Worm (Caenorhabditis elegans) whole organism, L4/young adult: ENCODE results near the gene nas-6.

Source experiments
- W03F9.2 ChIP-seq: fragments of 150-350 bp; optimal IDR thresholded peaks from 2 replicates; lab custom pipeline; 2014; ENCODE audit warnings: missing biosample characterization, missing genetic modification characterization
- dao-5 ChIP-seq: sonication (generic microtip); optimal IDR thresholded peaks from 2 replicates; lab custom pipeline; 2016; ENCODE audit warnings: missing genotype, missing genetic modification characterization, moderate library complexity, missing compliant biosample characterization
- him-1 ChIP-seq: sonication (generic microtip); optimal IDR thresholded peaks from 2 replicates; lab custom pipeline; 2016; ENCODE audit warnings: missing genotype, missing genetic modification reagents, missing genetic modification characterization, missing compliant biosample characterization

Gene nas-6

DNA sequence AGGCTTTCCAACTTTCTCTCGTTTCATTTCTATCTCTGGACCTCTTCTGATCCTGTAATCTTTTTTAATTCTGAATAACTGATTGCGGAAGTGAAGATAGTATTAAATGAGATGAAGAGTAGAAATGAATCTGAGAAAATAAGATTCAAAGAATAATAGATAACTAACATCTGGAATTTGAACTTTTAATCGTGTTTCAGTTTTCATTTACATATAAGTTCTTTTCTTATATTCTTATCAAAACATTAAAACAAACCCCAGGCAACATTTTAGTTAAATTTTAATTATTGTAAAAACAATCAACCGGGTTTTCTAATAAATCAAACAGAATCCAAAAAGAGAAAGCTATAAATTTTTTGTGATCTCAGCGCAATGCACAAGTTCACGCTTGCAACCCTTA, 37.4 kb downstream of the nas-6 start:
- TF ChIP-seq dao-5 (tag; lab: Kevin White, UChicago) (no peak), W03F9.2 (tag; lab: Kevin White, UChicago) (no peak), him-1 (tag; lab: Kevin White, UChicago) (no peak)

ce11 chrIV:17450443-17450842, 40.1 kb downstream of the nas-6 start, which contains the start of gene F11E6.8:
Gene F11E6.8, minus strand, starts transcription at chrIV:17450543.
- no peak for TF ChIP-seq him-1 (tag; lab: Kevin White, UChicago)
- TF ChIP-seq dao-5 (tag; lab: Kevin White, UChicago) = no peak

DNA sequence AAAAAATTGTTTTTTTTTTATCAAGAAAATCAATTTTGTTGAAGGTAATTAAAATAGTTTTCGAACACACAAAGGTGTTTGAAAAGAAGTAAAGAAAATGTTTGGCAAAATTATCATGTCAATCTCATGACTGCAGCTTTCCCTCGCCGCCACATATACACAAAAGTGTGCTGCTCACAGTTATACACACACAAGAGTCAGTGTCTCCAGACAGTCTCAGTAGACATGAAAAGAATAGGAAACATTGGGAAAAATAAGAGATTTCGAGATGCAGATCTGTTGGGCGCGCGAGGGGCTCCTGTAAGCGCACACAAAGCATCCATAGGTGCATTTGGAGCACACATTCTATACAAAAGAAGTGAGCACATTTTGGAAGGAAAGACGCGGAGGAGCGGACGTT, 42.3 kb downstream of the nas-6 start:
- TF ChIP-seq him-1 (tag; lab: Kevin White, UChicago) (no peak), W03F9.2 (tag; lab: Kevin White, UChicago) (no peak), dao-5 (tag; lab: Kevin White, UChicago) (no peak)

ce11 chrIV:17442503-17442902, 48.1 kb downstream of the nas-6 start, which contains the start of gene F11E6.11:
Gene F11E6.11, plus strand, starts transcription at chrIV:17442827.
- no peak for TF ChIP-seq him-1 (tag; lab: Kevin White, UChicago)
- TF ChIP-seq dao-5 (tag; lab: Kevin White, UChicago) = no peak
- TF ChIP-seq W03F9.2 (tag; lab: Kevin White, UChicago) = no peak

ce11 chrIV:17441260-17441659, 49.3 kb downstream of the nas-6 start:
- TF ChIP-seq dao-5 (tag; lab: Kevin White, UChicago) (no peak), W03F9.2 (tag; lab: Kevin White, UChicago) (no peak), him-1 (tag; lab: Kevin White, UChicago) (no peak)

- TF ChIP-seq dao-5 (tag; lab: Kevin White, UChicago) (no peak), W03F9.2 (tag; lab: Kevin White, UChicago) (no peak), him-1 (tag; lab: Kevin White, UChicago) (no peak)
Observed at ce11 chrIV:17440417-17440816, 50.2 kb downstream of the nas-6 start, which contains the start of gene F08A7.1. Gene F08A7.1, plus strand, starts transcription at chrIV:17440607.

ce11 chrIV:17440001-17440400, 50.6 kb downstream of the nas-6 start, which contains the start of gene C06A12.19:
Gene C06A12.19, minus strand, starts transcription at chrIV:17440101.
- TF ChIP-seq him-1 (tag; lab: Kevin White, UChicago) (no peak), W03F9.2 (tag; lab: Kevin White, UChicago) (no peak), dao-5 (tag; lab: Kevin White, UChicago) (no peak)

ce11 chrIV:17437038-17437437, 53.5 kb downstream of the nas-6 start, which contains the start of gene C06A12.8:
Gene C06A12.8, plus strand, starts transcription at chrIV:17437338.
- TF ChIP-seq dao-5 (tag; lab: Kevin White, UChicago) = no peak
- no peak for TF ChIP-seq W03F9.2 (tag; lab: Kevin White, UChicago)
- TF ChIP-seq him-1 (tag; lab: Kevin White, UChicago) = no peak
